Worm (Caenorhabditis elegans) whole organism, late embryonic: ENCODE results near the gene Y57E12AL.1.
"Not testable (repeated sequence)": the region's sequence is repeated elsewhere in the genome, so short reads cannot be mapped to it uniquely, and the experiment has no call there.

Experiments used
- K02D7.2 ChIP-seq: sonication (generic microtip); optimal IDR thresholded peaks from 2 replicates; lab custom pipeline; 2017; ENCODE audit warnings: mild to moderate bottlenecking, missing genetic modification characterization, missing compliant biosample characterization
- T23F11.4 ChIP-seq: fragments of 200-800 bp; sonication (Bioruptor generic); optimal IDR thresholded peaks from 2 replicates; lab custom pipeline; 2018; ENCODE audit warnings: mild to moderate bottlenecking, missing genetic modification characterization, missing compliant biosample characterization
- Y22D7AL.16 ChIP-seq: sonication (generic microtip); optimal IDR thresholded peaks from 2 replicates; lab custom pipeline; 2016; ENCODE audit warnings: missing genetic modification characterization, missing compliant biosample characterization
- ahr-1 ChIP-seq: sonication (generic microtip); optimal IDR thresholded peaks from 2 replicates; lab custom pipeline; 2016; ENCODE audit warnings: missing genetic modification characterization, missing compliant biosample characterization
- ama-1 ChIP-seq: fragments of 150-350 bp; optimal IDR thresholded peaks from 2 replicates; lab custom pipeline; 2014
- ceh-14 ChIP-seq: sonication (generic microtip); optimal IDR thresholded peaks from 2 replicates; lab custom pipeline; 2016; ENCODE audit warnings: missing genotype, missing genetic modification characterization, missing compliant biosample characterization
- ceh-18 ChIP-seq: sonication (generic microtip); optimal IDR thresholded peaks from 2 replicates; lab custom pipeline; 2016; ENCODE audit warnings: missing genetic modification characterization, missing compliant biosample characterization
- ceh-2 ChIP-seq: sonication (generic microtip); optimal IDR thresholded peaks from 2 replicates; lab custom pipeline; 2016; ENCODE audit warnings: missing genotype, missing genetic modification characterization, missing compliant biosample characterization
- ceh-30 ChIP-seq: fragments of 150-350 bp; optimal IDR thresholded peaks from 2 replicates; lab custom pipeline; 2014; ENCODE audit warnings: missing biosample characterization, missing genetic modification characterization
- ceh-31 ChIP-seq: sonication (generic microtip); optimal IDR thresholded peaks from 2 replicates; lab custom pipeline; 2016; ENCODE audit warnings: missing genetic modification characterization, missing compliant biosample characterization
- ceh-34 ChIP-seq: sonication (generic microtip); optimal IDR thresholded peaks from 2 replicates; lab custom pipeline; 2016; ENCODE audit warnings: mild to moderate bottlenecking, missing genetic modification characterization, missing compliant biosample characterization
- che-1 ChIP-seq: sonication (generic microtip); optimal IDR thresholded peaks from 2 replicates; lab custom pipeline; 2016; ENCODE audit warnings: mild to moderate bottlenecking, missing genetic modification characterization, missing compliant biosample characterization
- dve-1 ChIP-seq: sonication (generic microtip); optimal IDR thresholded peaks from 2 replicates; lab custom pipeline; 2017; ENCODE audit warnings: antibody characterized with exemption, mild to moderate bottlenecking, missing genetic modification characterization, missing compliant biosample characterization
- elt-2 ChIP-seq: sonication (generic microtip); optimal IDR thresholded peaks from 2 replicates; lab custom pipeline; 2016; ENCODE audit warnings: missing genetic modification reagents, missing genetic modification characterization, missing compliant biosample characterization
- ets-4 ChIP-seq: sonication (generic microtip); optimal IDR thresholded peaks from 2 replicates; lab custom pipeline; 2016; ENCODE audit warnings: missing genetic modification characterization, missing compliant biosample characterization
- eyg-1 ChIP-seq: sonication (generic microtip); optimal IDR thresholded peaks from 2 replicates; lab custom pipeline; 2016; ENCODE audit warnings: missing genotype, missing genetic modification characterization, missing compliant biosample characterization
- fax-1 ChIP-seq: sonication (generic microtip); optimal IDR thresholded peaks from 2 replicates; lab custom pipeline; 2016; ENCODE audit warnings: missing genotype, missing genetic modification characterization, missing compliant biosample characterization
- gmeb-2 ChIP-seq: sonication (generic microtip); optimal IDR thresholded peaks from 2 replicates; lab custom pipeline; 2016; ENCODE audit warnings: missing genetic modification characterization, inconsistent platforms, missing compliant biosample characterization
- hlh-15 ChIP-seq: sonication (generic microtip); optimal IDR thresholded peaks from 2 replicates; lab custom pipeline; 2016; ENCODE audit warnings: missing genetic modification characterization, missing compliant biosample characterization
- hlh-8 ChIP-seq: sonication (generic microtip); optimal IDR thresholded peaks from 2 replicates; lab custom pipeline; 2016; ENCODE audit warnings: missing genotype, missing genetic modification characterization, missing compliant biosample characterization
- madf-2 ChIP-seq: sonication (generic microtip); optimal IDR thresholded peaks from 2 replicates; lab custom pipeline; 2017; ENCODE audit warnings: missing genetic modification characterization, missing compliant biosample characterization
- mec-3 ChIP-seq: sonication (generic microtip); optimal IDR thresholded peaks from 2 replicates; lab custom pipeline; 2016; ENCODE audit warnings: borderline replicate concordance, missing genetic modification characterization, missing compliant biosample characterization
- nfya-1 ChIP-seq: sonication (generic microtip); optimal IDR thresholded peaks from 2 replicates; lab custom pipeline; 2017; ENCODE audit warnings: missing genetic modification characterization, mild to moderate bottlenecking, missing compliant biosample characterization, antibody characterized with exemption, moderate library complexity
- nhr-232 ChIP-seq: sonication (generic microtip); optimal IDR thresholded peaks from 2 replicates; lab custom pipeline; 2016; ENCODE audit warnings: missing genetic modification characterization, missing compliant biosample characterization
- npax-4 ChIP-seq: sonication (generic microtip); optimal IDR thresholded peaks from 2 replicates; lab custom pipeline; 2016; ENCODE audit warnings: missing genetic modification characterization, missing compliant biosample characterization
- pag-3 ChIP-seq: sonication (generic microtip); optimal IDR thresholded peaks from 2 replicates; lab custom pipeline; 2016; ENCODE audit warnings: missing compliant biosample characterization, missing genetic modification characterization, borderline replicate concordance
- pax-1 ChIP-seq: fragments of 150-350 bp; optimal IDR thresholded peaks from 2 replicates; lab custom pipeline; 2014; ENCODE audit warnings: missing biosample characterization, missing genetic modification characterization
- pha-4 ChIP-seq: fragments of 150-350 bp; optimal IDR thresholded peaks from 2 replicates; lab custom pipeline; 2018; ENCODE audit warnings: missing biosample characterization, missing genetic modification reagents, missing genetic modification characterization
- ref-2 ChIP-seq: sonication (generic microtip); optimal IDR thresholded peaks from 2 replicates; lab custom pipeline; 2016; ENCODE audit warnings: missing genetic modification characterization, missing compliant biosample characterization
- sox-2 ChIP-seq: fragments of 200-800 bp; sonication (Bioruptor generic); IDR thresholded peaks from 2 replicates; pipeline ENCODE4 v1.3.6; 2022; ENCODE audit warnings: missing genetic modification reagents, missing genetic modification characterization, missing compliant biosample characterization
- sox-4 ChIP-seq: sonication (generic microtip); optimal IDR thresholded peaks from 2 replicates; lab custom pipeline; 2017; ENCODE audit warnings: mild to moderate bottlenecking, missing genetic modification characterization, inconsistent platforms, missing compliant biosample characterization
- tbx-7 ChIP-seq: sonication (generic microtip); optimal IDR thresholded peaks from 2 replicates; lab custom pipeline; 2016; ENCODE audit warnings: missing genotype, missing genetic modification characterization, missing compliant biosample characterization
- ttx-3 ChIP-seq: sonication (generic microtip); optimal IDR thresholded peaks from 2 replicates; lab custom pipeline; 2016; ENCODE audit warnings: missing genetic modification reagents, missing genetic modification characterization, missing compliant biosample characterization
- unc-42 ChIP-seq: sonication (generic microtip); optimal IDR thresholded peaks from 2 replicates; lab custom pipeline; 2016; ENCODE audit warnings: missing genotype, missing genetic modification characterization, missing compliant biosample characterization
- unc-55 ChIP-seq: sonication (generic microtip); optimal IDR thresholded peaks from 2 replicates; lab custom pipeline; 2017; ENCODE audit warnings: missing biosample characterization, missing genetic modification reagents, missing genetic modification characterization
- zip-5 ChIP-seq: sonication (generic microtip); optimal IDR thresholded peaks from 2 replicates; lab custom pipeline; 2016; ENCODE audit warnings: missing genetic modification characterization, missing compliant biosample characterization
- ztf-16 ChIP-seq: sonication (generic microtip); optimal IDR thresholded peaks from 2 replicates; lab custom pipeline; 2017; ENCODE audit warnings: missing genetic modification characterization, missing compliant biosample characterization

Gene Y57E12AL.1

ce11 chrV:7062790-7063189 is 2.5 kb downstream of the Y57E12AL.1 start, which contains the start of gene tmem-258:
Gene tmem-258 (plus strand): TSS chrV:7063174.
- not testable (repeated sequence) for TF ChIP-seq unc-55 (GFP tag; lab: Kevin White, UChicago); pag-3 (tag; lab: Kevin White, UChicago); fax-1 (tag; lab: Kevin White, UChicago)

- no peak for TF ChIP-seq pha-4 (tag; lab: Kevin White, UChicago)
- no peak for TF ChIP-seq sox-2 (GFP tag; lab: Robert Waterston, UW)
- TF ChIP-seq sox-4 (tag; lab: Kevin White, UChicago) = no peak
- TF ChIP-seq ttx-3 (tag; lab: Kevin White, UChicago) = no peak
- no peak for TF ChIP-seq ets-4
- no peak for TF ChIP-seq ceh-2 (tag; lab: Kevin White, UChicago)
- no peak for TF ChIP-seq nhr-232 (tag; lab: Kevin White, UChicago)
- TF ChIP-seq che-1 (tag; lab: Kevin White, UChicago) = no peak
- TF ChIP-seq K02D7.2 (tag; lab: Kevin White, UChicago) = no peak
- TF ChIP-seq nfya-1 (tag; lab: Kevin White, UChicago) = no peak
- no peak for TF ChIP-seq fax-1 (tag; lab: Kevin White, UChicago)
- TF ChIP-seq T23F11.4 (GFP tag; lab: Kevin White, UChicago) = no peak
These were observed 4.9 kb downstream of the Y57E12AL.1 start, which contains the start of gene Y57E12AR.1 for ce11 chrV:7065226-7065625. Gene Y57E12AR.1 (minus strand): TSS chrV:7065326.

DNA sequence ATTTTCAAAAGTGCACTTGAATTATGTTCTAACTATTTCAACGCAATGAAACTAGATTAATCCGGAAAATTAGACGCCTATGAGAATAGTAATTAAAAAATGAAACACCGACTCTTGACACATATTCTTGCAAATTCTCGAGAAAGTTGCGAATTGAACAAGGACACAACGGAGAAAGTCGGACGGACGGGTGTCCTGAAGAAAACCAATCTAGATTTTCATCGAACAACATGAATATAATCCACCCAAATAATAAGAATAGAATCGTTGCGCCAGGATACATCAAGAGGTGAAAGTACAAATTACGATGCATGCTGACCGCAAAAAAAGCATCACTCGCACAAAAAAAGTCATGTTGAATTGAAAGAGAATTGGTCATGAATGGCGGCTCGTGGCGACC is 8.5 kb downstream of the Y57E12AL.1 start:
- TF ChIP-seq gmeb-2 (tag; lab: Kevin White, UChicago) = no peak
- no peak for TF ChIP-seq ceh-31
- no peak for TF ChIP-seq sox-2 (GFP tag; lab: Robert Waterston, UW)
- TF ChIP-seq ceh-2 (tag; lab: Kevin White, UChicago) = no peak
- TF ChIP-seq pha-4 (tag; lab: Kevin White, UChicago) = no peak
- no peak for TF ChIP-seq hlh-15
- TF ChIP-seq pax-1 (tag; lab: Kevin White, UChicago) = no peak
- TF ChIP-seq eyg-1 (tag; lab: Kevin White, UChicago) = no peak
- no peak for TF ChIP-seq ceh-14 (tag; lab: Kevin White, UChicago)
- TF ChIP-seq, all 69 proteins: peak for 0

DNA sequence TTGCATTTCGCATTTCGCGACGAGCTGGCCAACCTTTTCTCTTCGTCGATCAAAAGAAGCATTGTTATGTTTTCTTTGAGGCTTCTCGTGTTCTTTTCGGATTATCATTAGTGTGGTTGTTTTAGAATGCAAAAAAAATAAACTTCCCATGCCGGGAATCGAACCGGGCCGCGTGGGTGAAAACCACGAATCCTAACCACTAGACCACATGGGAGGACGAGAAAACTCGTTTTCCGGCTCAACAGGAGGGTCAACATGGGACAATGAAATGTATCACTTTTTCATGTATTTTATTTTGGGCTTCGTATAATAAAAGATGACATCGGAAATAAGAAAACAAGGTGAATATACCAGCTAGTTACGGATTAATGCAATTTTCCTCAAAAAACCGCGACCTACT is 9.3 kb downstream of the Y57E12AL.1 start:
- TF ChIP-seq hlh-8 (tag; lab: Kevin White, UChicago) (no peak), ref-2 (tag; lab: Kevin White, UChicago) (no peak), elt-2 (tag; lab: Kevin White, UChicago) (no peak), K02D7.2 (tag; lab: Kevin White, UChicago) (no peak), ztf-16 (tag; lab: Kevin White, UChicago) (no peak), nfya-1 (tag; lab: Kevin White, UChicago) (no peak), sox-4 (tag; lab: Kevin White, UChicago) (no peak), nhr-232 (tag; lab: Kevin White, UChicago) (no peak), ceh-34 (tag; lab: Kevin White, UChicago) (no peak), ahr-1 (no peak), Y22D7AL.16 (tag; lab: Kevin White, UChicago) (no peak), ceh-14 (tag; lab: Kevin White, UChicago) (no peak), tbx-7 (tag; lab: Kevin White, UChicago) (no peak), zip-5 (tag; lab: Kevin White, UChicago) (no peak), mec-3 (no peak), madf-2 (tag; lab: Kevin White, UChicago) (no peak), che-1 (tag; lab: Kevin White, UChicago) (no peak)

- TF ChIP-seq unc-42 (tag; lab: Kevin White, UChicago) = no peak
- TF ChIP-seq npax-4 (tag; lab: Kevin White, UChicago) = no peak
- no peak for TF ChIP-seq pax-1 (tag; lab: Kevin White, UChicago)
- TF ChIP-seq dve-1 (tag; lab: Kevin White, UChicago) = no peak
- TF ChIP-seq ceh-30 (tag; lab: Kevin White, UChicago) = no peak
- no peak for TF ChIP-seq madf-2 (tag; lab: Kevin White, UChicago)
- no peak for TF ChIP-seq ama-1
- no peak for TF ChIP-seq ceh-18 (tag; lab: Kevin White, UChicago)
- TF ChIP-seq, all 69 proteins: peak for 0
These were observed 12.0 kb downstream of the Y57E12AL.1 start, which contains the start of gene F27B10.1 for ce11 chrV:7072309-7072708. Gene F27B10.1 (plus strand): TSS chrV:7072609.
